Fruit fly (Drosophila melanogaster) whole organism, embryonic: ENCODE measurements around the gene CG15461.

Experiments
- Ada2b ChIP-seq: fragments of 200-800 bp; sonication (Bioruptor generic); IDR thresholded peaks from 2 replicates; pipeline ENCODE4 v1.3.6; 2022; ENCODE audit warnings: missing biosample characterization, missing genetic modification characterization
- Atf6 ChIP-seq: fragments of 200-800 bp; sonication (Bioruptor generic); IDR thresholded peaks from 2 replicates; pipeline ENCODE4 v1.3.6; 2022; ENCODE audit warnings: missing biosample characterization, missing genetic modification characterization
- Bdp1 ChIP-seq: fragments of 200-800 bp; sonication (Bioruptor generic); optimal IDR thresholded peaks from 3 replicates; lab custom pipeline; 2016; ENCODE audit warnings: missing biosample characterization, missing genetic modification characterization
- BtbVII ChIP-seq: fragments of 200-800 bp; sonication (Bioruptor generic); optimal IDR thresholded peaks from 3 replicates; lab custom pipeline; 2017; ENCODE audit warnings: missing biosample characterization, mild to moderate bottlenecking, missing genetic modification characterization
- CG1024 ChIP-seq: fragments of 200-800 bp; sonication (Bioruptor generic); IDR thresholded peaks from 2 replicates; pipeline ENCODE4 v1.3.6; 2022; ENCODE audit warnings: missing biosample characterization, missing genetic modification characterization
- CG10267 ChIP-seq: fragments of 200-800 bp; sonication (Bioruptor generic); optimal IDR thresholded peaks from 2 replicates; lab custom pipeline; 2018; ENCODE audit warnings: missing biosample characterization, mild to moderate bottlenecking, missing genetic modification characterization, moderate library complexity
- CG11456 ChIP-seq: fragments of 200-800 bp; sonication (Bioruptor generic); IDR thresholded peaks from 3 replicates; pipeline ENCODE4 v1.3.6; 2022; ENCODE audit warnings: missing biosample characterization, missing genetic modification characterization
- CG12155 ChIP-seq: fragments of 200-800 bp; sonication (Bioruptor generic); optimal IDR thresholded peaks from 3 replicates; lab custom pipeline; 2016; ENCODE audit warnings: missing biosample characterization, missing genetic modification characterization
- CG1233 ChIP-seq: fragments of 200-800 bp; sonication (Bioruptor generic); optimal IDR thresholded peaks from 4 replicates; lab custom pipeline; 2018; ENCODE audit warnings: missing biosample characterization, mild to moderate bottlenecking, missing genetic modification characterization
- CG12659 ChIP-seq: fragments of 200-800 bp; sonication (Bioruptor generic); optimal IDR thresholded peaks from 3 replicates; lab custom pipeline; 2017; ENCODE audit warnings: mild to moderate bottlenecking, missing biosample characterization, missing genetic modification reagents, missing genetic modification characterization
- CG13775 ChIP-seq: fragments of 200-800 bp; sonication (Bioruptor generic); optimal IDR thresholded peaks from 3 replicates; lab custom pipeline; 2017; ENCODE audit warnings: missing biosample characterization, mild to moderate bottlenecking, missing genetic modification characterization
- CG14710 ChIP-seq: fragments of 200-800 bp; sonication (Bioruptor generic); optimal IDR thresholded peaks from 3 replicates; lab custom pipeline; 2019; ENCODE audit warnings: missing biosample characterization, mild to moderate bottlenecking, missing genetic modification characterization, moderate library complexity
- CG1529 ChIP-seq: fragments of 200-800 bp; sonication (Bioruptor generic); optimal IDR thresholded peaks from 3 replicates; lab custom pipeline; 2018; ENCODE audit warnings: missing biosample characterization, missing genetic modification characterization
- CG15601 ChIP-seq: fragments of 200-800 bp; sonication (Bioruptor generic); optimal IDR thresholded peaks from 3 replicates; lab custom pipeline; 2019; ENCODE audit warnings: missing biosample characterization, mild to moderate bottlenecking, missing genetic modification characterization, moderate library complexity
- CG30403 ChIP-seq: fragments of 200-800 bp; sonication (Bioruptor generic); optimal IDR thresholded peaks from 3 replicates; lab custom pipeline; 2016; ENCODE audit warnings: missing biosample characterization, missing genetic modification characterization
- CG32532 ChIP-seq: fragments of 200-800 bp; sonication (Bioruptor generic); IDR thresholded peaks from 2 replicates; pipeline ENCODE4 v1.3.6; 2022; ENCODE audit warnings: missing biosample characterization, missing genetic modification characterization
- CG7556 ChIP-seq: fragments of 200-800 bp; sonication (Bioruptor generic); optimal IDR thresholded peaks from 2 replicates; lab custom pipeline; 2017; ENCODE audit warnings: missing biosample characterization, mild to moderate bottlenecking, missing genetic modification characterization
- CG7839 ChIP-seq: fragments of 200-800 bp; sonication (Bioruptor generic); optimal IDR thresholded peaks from 3 replicates; lab custom pipeline; 2018; ENCODE audit warnings: missing biosample characterization, mild to moderate bottlenecking, missing genetic modification characterization, moderate library complexity
- CG8388 ChIP-seq: fragments of 200-800 bp; sonication (Bioruptor generic); optimal IDR thresholded peaks from 2 replicates; lab custom pipeline; 2019; ENCODE audit warnings: missing biosample characterization, mild to moderate bottlenecking, missing genetic modification characterization, moderate library complexity
- CG8924 ChIP-seq: fragments of 200-800 bp; optimal IDR thresholded peaks from 3 replicates; lab custom pipeline; 2019; ENCODE audit warnings: missing biosample characterization, mild to moderate bottlenecking, missing genetic modification characterization, moderate library complexity
- CG9727 ChIP-seq: fragments of 200-800 bp; sonication (Bioruptor generic); optimal IDR thresholded peaks from 3 replicates; lab custom pipeline; 2017; ENCODE audit warnings: missing biosample characterization, mild to moderate bottlenecking, missing genetic modification characterization
- Dek ChIP-seq: fragments of 200-800 bp; sonication (Bioruptor generic); optimal IDR thresholded peaks from 3 replicates; lab custom pipeline; 2019; ENCODE audit warnings: missing biosample characterization, mild to moderate bottlenecking, missing genetic modification characterization, moderate library complexity
- Ets65A ChIP-seq: fragments of 200-800 bp; sonication (Bioruptor generic); peaks from one replicate; lab custom pipeline; 2016; ENCODE audit warnings: missing biosample characterization, missing genetic modification characterization
- Fer1 ChIP-seq: fragments of 200-800 bp; sonication (Bioruptor generic); optimal IDR thresholded peaks from 2 replicates; lab custom pipeline; 2017; ENCODE audit warnings: missing biosample characterization, mild to moderate bottlenecking, missing genetic modification characterization
- Fer3 ChIP-seq: fragments of 200-800 bp; sonication (Bioruptor generic); optimal IDR thresholded peaks from 2 replicates; lab custom pipeline; 2018; ENCODE audit warnings: missing biosample characterization, mild to moderate bottlenecking, missing genetic modification characterization, moderate library complexity
- Hr3 ChIP-seq: fragments of 200-800 bp; sonication (Bioruptor generic); optimal IDR thresholded peaks from 3 replicates; lab custom pipeline; 2016; ENCODE audit warnings: missing biosample characterization, missing genetic modification characterization
- MTF-1 ChIP-seq: fragments of 200-800 bp; sonication (Bioruptor generic); optimal IDR thresholded peaks from 2 replicates; lab custom pipeline; 2018; ENCODE audit warnings: missing biosample characterization, mild to moderate bottlenecking, missing genetic modification characterization, borderline replicate concordance
- Meics ChIP-seq: fragments of 200-800 bp; sonication (Bioruptor generic); optimal IDR thresholded peaks from 2 replicates; lab custom pipeline; 2017; ENCODE audit warnings: missing biosample characterization, mild to moderate bottlenecking, missing genetic modification characterization
- Oli ChIP-seq: fragments of 200-800 bp; sonication (Bioruptor generic); optimal IDR thresholded peaks from 2 replicates; lab custom pipeline; 2018; ENCODE audit warnings: missing biosample characterization, mild to moderate bottlenecking, missing genetic modification characterization, moderate library complexity
- Pdp1 ChIP-seq, 2 experiments: fragments of 200-800 bp; sonication (Bioruptor generic); optimal IDR thresholded peaks; 3 replicates each; lab custom pipeline; 2016; ENCODE audit warnings: missing biosample characterization in 2 of 2, missing genetic modification characterization in 2 of 2, mild to moderate bottlenecking in 1 of 2, moderate library complexity in 1 of 2
- Rfx ChIP-seq: fragments of 200-800 bp; sonication (Bioruptor generic); IDR thresholded peaks from 2 replicates; pipeline ENCODE4 v1.3.6; 2022; ENCODE audit warnings: missing biosample characterization, missing genetic modification characterization
- Sry-δ ChIP-seq: fragments of 200-800 bp; sonication (Bioruptor generic); optimal IDR thresholded peaks from 2 replicates; lab custom pipeline; 2016; ENCODE audit warnings: missing biosample characterization, missing genetic modification characterization
- caup ChIP-seq: fragments of 200-800 bp; sonication (Bioruptor generic); optimal IDR thresholded peaks from 3 replicates; lab custom pipeline; 2017; ENCODE audit warnings: missing biosample characterization, mild to moderate bottlenecking, missing genetic modification characterization, moderate library complexity; ENCODE audit not compliant: severe bottlenecking
- chn ChIP-seq: fragments of 200-800 bp; sonication (Bioruptor generic); optimal IDR thresholded peaks from 2 replicates; lab custom pipeline; 2016; ENCODE audit warnings: missing biosample characterization, missing genetic modification characterization
- cwo ChIP-seq: fragments of 200-800 bp; sonication (Bioruptor generic); optimal IDR thresholded peaks from 3 replicates; lab custom pipeline; 2017; ENCODE audit warnings: missing biosample characterization, missing genetic modification characterization, mild to moderate bottlenecking, moderate library complexity, missing genetic modification reagents
- esg ChIP-seq: fragments of 200-800 bp; sonication (Bioruptor generic); conservative IDR thresholded peaks from 2 replicates; pipeline ENCODE4 v1.3.6; 2022; ENCODE audit warnings: missing biosample characterization, missing genetic modification characterization
- ewg ChIP-seq: fragments of 200-800 bp; sonication (Bioruptor generic); optimal IDR thresholded peaks from 3 replicates; lab custom pipeline; 2017; ENCODE audit warnings: mild to moderate bottlenecking, missing biosample characterization, missing genetic modification reagents, missing genetic modification characterization
- grau ChIP-seq: fragments of 200-800 bp; optimal IDR thresholded peaks from 3 replicates; lab custom pipeline; 2019; ENCODE audit warnings: missing biosample characterization, mild to moderate bottlenecking, missing genetic modification characterization, moderate library complexity
- mam ChIP-seq: fragments of 200-800 bp; sonication (Bioruptor generic); optimal IDR thresholded peaks from 3 replicates; lab custom pipeline; 2016; ENCODE audit warnings: missing biosample characterization, missing genetic modification characterization
- nmo ChIP-seq: fragments of 200-800 bp; sonication (Bioruptor generic); optimal IDR thresholded peaks from 2 replicates; lab custom pipeline; 2018; ENCODE audit warnings: missing biosample characterization, mild to moderate bottlenecking, missing genetic modification characterization, moderate library complexity
- pho ChIP-seq: fragments of 200-800 bp; sonication (Bioruptor generic); optimal IDR thresholded peaks from 2 replicates; lab custom pipeline; 2016; ENCODE audit warnings: missing biosample characterization, missing genetic modification characterization
- pzg ChIP-seq: fragments of 200-800 bp; sonication (Bioruptor generic); optimal IDR thresholded peaks from 3 replicates; lab custom pipeline; 2018; ENCODE audit warnings: missing biosample characterization, mild to moderate bottlenecking, missing genetic modification characterization, moderate library complexity
- schlank ChIP-seq: fragments of 200-800 bp; sonication (Bioruptor generic); optimal IDR thresholded peaks from 2 replicates; lab custom pipeline; 2018; ENCODE audit warnings: missing biosample characterization, mild to moderate bottlenecking, missing genetic modification characterization
- slbo ChIP-seq: fragments of 200-800 bp; sonication (Bioruptor generic); IDR thresholded peaks from 2 replicates; pipeline ENCODE4 v1.3.6; 2022; ENCODE audit warnings: missing biosample characterization, missing genetic modification characterization
- slou ChIP-seq: fragments of 200-800 bp; sonication (Bioruptor generic); optimal IDR thresholded peaks from 3 replicates; lab custom pipeline; 2016; ENCODE audit warnings: missing biosample characterization, missing genetic modification characterization
- tin ChIP-seq: fragments of 200-800 bp; sonication (Bioruptor generic); optimal IDR thresholded peaks from 3 replicates; lab custom pipeline; 2016; ENCODE audit warnings: missing biosample characterization, missing genetic modification characterization
- ttk ChIP-seq: fragments of 200-800 bp; sonication (Bioruptor generic); IDR thresholded peaks from 2 replicates; pipeline ENCODE4 v2.1.2; 2022; ENCODE audit warnings: missing biosample characterization, missing genetic modification characterization
- usp ChIP-seq: fragments of >200 bp; optimal IDR thresholded peaks from 2 replicates; lab custom pipeline; 2017; ENCODE audit warnings: missing biosample characterization, missing genetic modification characterization
- vvl ChIP-seq: fragments of 200-800 bp; sonication (Bioruptor generic); IDR thresholded peaks from 2 replicates; pipeline ENCODE4 v1.3.6; 2022; ENCODE audit warnings: missing biosample characterization, missing genetic modification characterization
- zfh1 ChIP-seq: fragments of 200-800 bp; sonication (Bioruptor generic); IDR thresholded peaks from 3 replicates; pipeline ENCODE4 v1.3.6; 2022; ENCODE audit warnings: missing biosample characterization, missing genetic modification characterization

Gene CG15461

dm6 chrX:20507785-20508184, 21.8 kb downstream of the CG15461 start (continued):
- TF ChIP-seq CG9727 (GFP tag; lab: Kevin White, UChicago) (peak; percentile 20), vvl (GFP tag; lab: Robert Waterston, UW) (peak; percentile 39; the same call in 1 of the 2 replicates), grau (tag; lab: Kevin White, UChicago) (peak; percentile 51), CG10267 (tag; lab: Kevin White, UChicago) (peak; percentile 12), chn (GFP tag; lab: Kevin White, UChicago) (peak; percentile 3), Fer1 (GFP tag; lab: Kevin White, UChicago) (peak; percentile 47), esg (GFP tag; lab: Robert Waterston, UW) (peak; percentile 27; the same call in 1 of the 2 replicates), CG14710 (tag; lab: Kevin White, UChicago) (peak; percentile 21), CG7839 (peak; percentile 51), CG12155 (GFP tag; lab: Kevin White, UChicago) (peak; percentile 18), slou (no peak), CG8924 (tag; lab: Kevin White, UChicago) (peak; percentile 22), Atf6 (GFP tag; lab: Robert Waterston, UW) (0 out of 2 replicates have a peak, but pooled peaks have one; percentile 39), CG7556 (peak; percentile 59), schlank (no peak), slbo (GFP tag; lab: Robert Waterston, UW) (peak; percentile 55), Hr3 (GFP tag; lab: Kevin White, UChicago) (peak; percentile 49), Pdp1 (GFP tag; optimal IDR thresholded peaks at IDR 0.05; lab: Kevin White, UChicago) (peak; percentile 18 to 45), caup (peak; percentile 40), Oli (tag; lab: Kevin White, UChicago) (peak; percentile 56), nmo (GFP tag; lab: Kevin White, UChicago) (peak; percentile 48), MTF-1 (GFP tag; lab: Kevin White, UChicago) (no peak), Meics (GFP tag; lab: Kevin White, UChicago) (peak; percentile 54), CG11456 (GFP tag; lab: Robert Waterston, UW) (0 out of 3 replicates have a peak, but pooled peaks have one; percentile 55), Ada2b (no peak), pzg (GFP tag; lab: Kevin White, UChicago) (no peak), CG8388 (GFP tag; lab: Kevin White, UChicago) (peak; percentile 26), Ets65A (GFP tag; lab: Kevin White, UChicago) (peak; percentile 29), Dek (tag; lab: Kevin White, UChicago) (no peak), usp (GFP tag; lab: Kevin White, UChicago) (no peak), Sry-δ (GFP tag; lab: Kevin White, UChicago) (no peak), ewg (peak; percentile 29), cwo (GFP tag; lab: Kevin White, UChicago) (peak; percentile 30), zfh1 (GFP tag; lab: Robert Waterston, UW) (peak; percentile 39; the same call in 1 of the 3 replicates), Rfx (GFP tag; lab: Robert Waterston, UW) (peak; percentile 37; the same call in 1 of the 2 replicates), BtbVII (GFP tag; lab: Kevin White, UChicago) (peak; percentile 10), tin (GFP tag; lab: Kevin White, UChicago) (peak; percentile 61), CG13775 (GFP tag; lab: Kevin White, UChicago) (peak; percentile 5), pho (GFP tag; lab: Kevin White, UChicago) (no peak), CG1233 (peak; percentile 6), CG1024 (no peak), CG12659 (GFP tag; lab: Kevin White, UChicago) (peak; percentile 29), CG32532 (GFP tag; lab: Robert Waterston, UW) (peak; percentile 55; the same call in 1 of the 2 replicates), Bdp1 (GFP tag; lab: Kevin White, UChicago) (peak; percentile 9), ttk (0 out of 2 replicates have a peak, but pooled peaks have one; percentile 34), CG15601 (tag; lab: Kevin White, UChicago) (no peak), mam (peak; percentile 38), Fer3 (tag; lab: Kevin White, UChicago) (no peak), CG30403 (GFP tag; lab: Kevin White, UChicago) (peak; percentile 53), CG1529 (GFP tag; lab: Kevin White, UChicago) (peak; percentile 17)
